Fruit fly (Drosophila melanogaster) whole organism, embryonic: Measurements from ENCODE around the gene ng2.

ENCODE experiments used
- ATbp ChIP-seq: fragments of 200-800 bp; sonication (Bioruptor generic); optimal IDR thresholded peaks from 2 replicates; lab custom pipeline; 2017; ENCODE audit warnings: missing biosample characterization, mild to moderate bottlenecking, missing genetic modification characterization, missing genetic modification reagents
- Bteb2 ChIP-seq: fragments of 200-800 bp; sonication (Bioruptor generic); optimal IDR thresholded peaks from 2 replicates; lab custom pipeline; 2016; ENCODE audit warnings: missing biosample characterization, missing genetic modification characterization
- CG10147 ChIP-seq: fragments of 200-800 bp; sonication (Bioruptor generic); optimal IDR thresholded peaks from 2 replicates; lab custom pipeline; 2019; ENCODE audit warnings: missing biosample characterization, mild to moderate bottlenecking, missing genetic modification characterization, moderate library complexity
- CG10321 ChIP-seq: fragments of 200-800 bp; sonication (Bioruptor generic); IDR thresholded peaks from 2 replicates; pipeline ENCODE4 v1.3.6; 2022; ENCODE audit warnings: missing biosample characterization, missing genetic modification characterization
- CG10543 ChIP-seq: fragments of 200-800 bp; sonication (Bioruptor generic); optimal IDR thresholded peaks from 3 replicates; lab custom pipeline; 2017; ENCODE audit warnings: missing biosample characterization, mild to moderate bottlenecking, missing genetic modification characterization, moderate library complexity
- CG11723 ChIP-seq: fragments of 200-800 bp; sonication (Bioruptor generic); optimal IDR thresholded peaks from 2 replicates; lab custom pipeline; 2017; ENCODE audit warnings: missing biosample characterization, mild to moderate bottlenecking, missing genetic modification characterization
- CG14710 ChIP-seq: fragments of 200-800 bp; sonication (Bioruptor generic); optimal IDR thresholded peaks from 3 replicates; lab custom pipeline; 2019; ENCODE audit warnings: missing biosample characterization, mild to moderate bottlenecking, missing genetic modification characterization, moderate library complexity
- CG17186 ChIP-seq: fragments of 200-800 bp; sonication (Bioruptor generic); optimal IDR thresholded peaks from 3 replicates; lab custom pipeline; 2017; ENCODE audit warnings: missing biosample characterization, missing genetic modification reagents, missing genetic modification characterization
- CG17802 ChIP-seq: fragments of 200-800 bp; sonication (Bioruptor generic); optimal IDR thresholded peaks from 2 replicates; lab custom pipeline; 2018; ENCODE audit warnings: missing biosample characterization, mild to moderate bottlenecking, missing genetic modification characterization, moderate library complexity
- CG2116 ChIP-seq: fragments of 200-800 bp; sonication (Bioruptor generic); optimal IDR thresholded peaks from 3 replicates; lab custom pipeline; 2018; ENCODE audit warnings: missing biosample characterization, mild to moderate bottlenecking, missing genetic modification characterization
- CG31365 ChIP-seq: fragments of 200-800 bp; sonication (Bioruptor generic); optimal IDR thresholded peaks from 2 replicates; lab custom pipeline; 2018; ENCODE audit warnings: missing biosample characterization, mild to moderate bottlenecking, missing genetic modification characterization
- CG32772 ChIP-seq: fragments of 200-800 bp; sonication (Bioruptor generic); IDR thresholded peaks from 2 replicates; pipeline ENCODE4 v1.3.6; 2022; ENCODE audit warnings: missing biosample characterization, missing genetic modification characterization
- CG3407 ChIP-seq: fragments of 200-800 bp; sonication (Bioruptor generic); optimal IDR thresholded peaks from 2 replicates; lab custom pipeline; 2018; ENCODE audit warnings: missing biosample characterization, mild to moderate bottlenecking, missing genetic modification characterization
- CG6175 ChIP-seq: fragments of 200-800 bp; sonication (Bioruptor generic); IDR thresholded peaks from 3 replicates; pipeline ENCODE4 v1.3.6; 2022; ENCODE audit warnings: missing biosample characterization, missing genetic modification characterization
- CG6683 ChIP-seq: fragments of 200-800 bp; sonication (Bioruptor generic); optimal IDR thresholded peaks from 2 replicates; lab custom pipeline; 2017; ENCODE audit warnings: missing biosample characterization, mild to moderate bottlenecking, missing genetic modification characterization, missing genetic modification reagents
- CG9215 ChIP-seq: fragments of 200-800 bp; sonication (Bioruptor generic); IDR thresholded peaks from 2 replicates; pipeline ENCODE4 v1.3.6; 2022; ENCODE audit warnings: missing biosample characterization, missing genetic modification characterization
- CG9817 ChIP-seq: fragments of 200-800 bp; sonication (Bioruptor generic); optimal IDR thresholded peaks from 2 replicates; lab custom pipeline; 2018; ENCODE audit warnings: missing biosample characterization, mild to moderate bottlenecking, missing genetic modification characterization, moderate library complexity
- D19B ChIP-seq: fragments of 200-800 bp; sonication (Bioruptor generic); optimal IDR thresholded peaks from 2 replicates; lab custom pipeline; 2017; ENCODE audit warnings: missing biosample characterization, mild to moderate bottlenecking, missing genetic modification characterization
- Dip3 ChIP-seq: fragments of 200-800 bp; sonication (Bioruptor generic); optimal IDR thresholded peaks from 3 replicates; lab custom pipeline; 2016; ENCODE audit warnings: missing biosample characterization, missing genetic modification characterization
- Eip74EF ChIP-seq, 2 experiments: fragments of 200-800 bp in 1 of 2; fragments of >200 bp in 1 of 2; sonication (Bioruptor generic) in 1 of 2; optimal IDR thresholded peaks; 2 replicates each; lab custom pipeline; 2017 to 2019; ENCODE audit warnings: missing biosample characterization in 2 of 2, missing genetic modification characterization in 2 of 2, mild to moderate bottlenecking in 1 of 2, moderate library complexity in 1 of 2
- Ets65A ChIP-seq: fragments of 200-800 bp; sonication (Bioruptor generic); peaks from one replicate; lab custom pipeline; 2016; ENCODE audit warnings: missing biosample characterization, missing genetic modification characterization
- Hr51 ChIP-seq, 2 experiments: fragments of 200-800 bp; sonication (Bioruptor generic); optimal IDR thresholded peaks; 2 replicates in 1 of 2; 3 replicates in 1 of 2; lab custom pipeline; 2016 to 2018; ENCODE audit warnings: missing biosample characterization in 2 of 2, missing genetic modification characterization in 2 of 2, mild to moderate bottlenecking in 1 of 2, moderate library complexity in 1 of 2
- Hsf ChIP-seq: fragments of 200-800 bp; sonication (Bioruptor generic); optimal IDR thresholded peaks from 3 replicates; lab custom pipeline; 2016; ENCODE audit warnings: missing biosample characterization, missing genetic modification characterization
- Kr ChIP-seq: fragments of 200-800 bp; sonication (Bioruptor generic); optimal IDR thresholded peaks from 2 replicates; lab custom pipeline; 2017; ENCODE audit warnings: missing biosample characterization, mild to moderate bottlenecking, missing genetic modification characterization
- Mrtf ChIP-seq: fragments of 200-800 bp; sonication (Bioruptor generic); IDR thresholded peaks from 3 replicates; pipeline ENCODE4 v1.3.6; 2022; ENCODE audit warnings: missing biosample characterization, missing genetic modification characterization
- NC2β ChIP-seq: fragments of 200-800 bp; sonication (Bioruptor generic); optimal IDR thresholded peaks from 2 replicates; lab custom pipeline; 2016; ENCODE audit warnings: missing biosample characterization, missing genetic modification characterization
- PHDP ChIP-seq: fragments of 200-800 bp; sonication (Bioruptor generic); optimal IDR thresholded peaks from 3 replicates; lab custom pipeline; 2018; ENCODE audit warnings: missing biosample characterization, mild to moderate bottlenecking, missing genetic modification characterization, moderate library complexity
- Sry-β ChIP-seq: fragments of 200-800 bp; sonication (Bioruptor generic); optimal IDR thresholded peaks from 2 replicates; lab custom pipeline; 2018; ENCODE audit warnings: missing biosample characterization, mild to moderate bottlenecking, missing genetic modification characterization, moderate library complexity
- Taf1 ChIP-seq: fragments of 200-800 bp; sonication (Bioruptor generic); IDR thresholded peaks from 2 replicates; pipeline ENCODE4 v1.3.6; 2022; ENCODE audit warnings: missing biosample characterization, missing genetic modification characterization
- Xrp1 ChIP-seq: fragments of 200-800 bp; sonication (Bioruptor generic); IDR thresholded peaks from 2 replicates; pipeline ENCODE4 v1.3.6; 2022; ENCODE audit warnings: missing biosample characterization, missing genetic modification characterization
- ac ChIP-seq: fragments of 200-800 bp; sonication (Bioruptor generic); optimal IDR thresholded peaks from 3 replicates; lab custom pipeline; 2017; ENCODE audit warnings: missing biosample characterization, mild to moderate bottlenecking, missing genetic modification characterization
- aop ChIP-seq: fragments of 200-800 bp; sonication (Bioruptor generic); IDR thresholded peaks from 2 replicates; pipeline ENCODE4 v1.3.6; 2022; ENCODE audit warnings: missing biosample characterization, missing genetic modification characterization
- ara ChIP-seq: fragments of 200-800 bp; sonication (Bioruptor generic); IDR thresholded peaks from 2 replicates; pipeline ENCODE4 v1.3.6; 2022; ENCODE audit warnings: missing biosample characterization, missing genetic modification characterization
- cad ChIP-seq: fragments of >200 bp; optimal IDR thresholded peaks from 2 replicates; lab custom pipeline; 2017; ENCODE audit warnings: missing biosample characterization, missing genetic modification characterization
- dm ChIP-seq: fragments of 200-800 bp; sonication (Bioruptor generic); optimal IDR thresholded peaks from 3 replicates; lab custom pipeline; 2016; ENCODE audit warnings: missing biosample characterization, missing genetic modification characterization
- fru ChIP-seq: fragments of >200 bp; optimal IDR thresholded peaks from 2 replicates; lab custom pipeline; 2017
- gsb ChIP-seq: fragments of 200-800 bp; sonication (Bioruptor generic); IDR thresholded peaks from 2 replicates; pipeline ENCODE4 v1.3.6; 2022; ENCODE audit warnings: missing biosample characterization, missing genetic modification characterization
- hkb ChIP-seq, 2 experiments: fragments of 200-800 bp in 1 of 2; fragments of >200 bp in 1 of 2; sonication (Bioruptor generic) in 1 of 2; IDR thresholded peaks in 1 of 2; optimal IDR thresholded peaks in 1 of 2; 2 replicates each; pipeline versions ENCODE4 v1.3.6 to Lab custom; 2017 to 2022; ENCODE audit warnings: missing biosample characterization in 1 of 2, missing genetic modification characterization in 1 of 2
- ind ChIP-seq: fragments of 200-800 bp; sonication (Bioruptor generic); optimal IDR thresholded peaks from 3 replicates; lab custom pipeline; 2016; ENCODE audit warnings: missing biosample characterization, missing genetic modification characterization
- jigr1 ChIP-seq: fragments of 200-800 bp; sonication (Bioruptor generic); IDR thresholded peaks from 3 replicates; pipeline ENCODE4 v1.3.6; 2022; ENCODE audit warnings: missing biosample characterization, missing genetic modification characterization
- mld ChIP-seq: fragments of 200-800 bp; sonication (Bioruptor generic); IDR thresholded peaks from 3 replicates; pipeline ENCODE4 v1.3.6; 2022; ENCODE audit warnings: missing biosample characterization, missing genetic modification characterization; ENCODE audit not compliant: partially characterized antibody
- nau ChIP-seq: fragments of 200-800 bp; sonication (Bioruptor generic); optimal IDR thresholded peaks from 3 replicates; lab custom pipeline; 2017; ENCODE audit warnings: missing biosample characterization, mild to moderate bottlenecking, missing genetic modification characterization, missing genetic modification reagents
- repo ChIP-seq: fragments of 200-800 bp; sonication (Bioruptor generic); optimal IDR thresholded peaks from 2 replicates; lab custom pipeline; 2016; ENCODE audit warnings: missing biosample characterization, missing genetic modification characterization
- shn ChIP-seq: fragments of 200-800 bp; sonication (Bioruptor generic); optimal IDR thresholded peaks from 3 replicates; lab custom pipeline; 2016; ENCODE audit warnings: missing biosample characterization, missing genetic modification characterization
- stwl ChIP-seq: fragments of 200-800 bp; sonication (Bioruptor generic); optimal IDR thresholded peaks from 3 replicates; lab custom pipeline; 2018; ENCODE audit warnings: missing biosample characterization, mild to moderate bottlenecking, missing genetic modification characterization, moderate library complexity
- trh ChIP-seq: fragments of 200-800 bp; sonication (Bioruptor generic); optimal IDR thresholded peaks from 2 replicates; lab custom pipeline; 2016; ENCODE audit warnings: missing biosample characterization, missing genetic modification characterization
- wdn ChIP-seq: fragments of 200-800 bp; sonication (Bioruptor generic); IDR thresholded peaks from 2 replicates; pipeline ENCODE4 v1.3.6; 2022; ENCODE audit warnings: missing biosample characterization, missing genetic modification characterization
- zen ChIP-seq: fragments of 200-800 bp; sonication (Bioruptor generic); optimal IDR thresholded peaks from 3 replicates; lab custom pipeline; 2018; ENCODE audit warnings: missing biosample characterization, mild to moderate bottlenecking, missing genetic modification characterization, moderate library complexity

ng2 gene

DNA sequence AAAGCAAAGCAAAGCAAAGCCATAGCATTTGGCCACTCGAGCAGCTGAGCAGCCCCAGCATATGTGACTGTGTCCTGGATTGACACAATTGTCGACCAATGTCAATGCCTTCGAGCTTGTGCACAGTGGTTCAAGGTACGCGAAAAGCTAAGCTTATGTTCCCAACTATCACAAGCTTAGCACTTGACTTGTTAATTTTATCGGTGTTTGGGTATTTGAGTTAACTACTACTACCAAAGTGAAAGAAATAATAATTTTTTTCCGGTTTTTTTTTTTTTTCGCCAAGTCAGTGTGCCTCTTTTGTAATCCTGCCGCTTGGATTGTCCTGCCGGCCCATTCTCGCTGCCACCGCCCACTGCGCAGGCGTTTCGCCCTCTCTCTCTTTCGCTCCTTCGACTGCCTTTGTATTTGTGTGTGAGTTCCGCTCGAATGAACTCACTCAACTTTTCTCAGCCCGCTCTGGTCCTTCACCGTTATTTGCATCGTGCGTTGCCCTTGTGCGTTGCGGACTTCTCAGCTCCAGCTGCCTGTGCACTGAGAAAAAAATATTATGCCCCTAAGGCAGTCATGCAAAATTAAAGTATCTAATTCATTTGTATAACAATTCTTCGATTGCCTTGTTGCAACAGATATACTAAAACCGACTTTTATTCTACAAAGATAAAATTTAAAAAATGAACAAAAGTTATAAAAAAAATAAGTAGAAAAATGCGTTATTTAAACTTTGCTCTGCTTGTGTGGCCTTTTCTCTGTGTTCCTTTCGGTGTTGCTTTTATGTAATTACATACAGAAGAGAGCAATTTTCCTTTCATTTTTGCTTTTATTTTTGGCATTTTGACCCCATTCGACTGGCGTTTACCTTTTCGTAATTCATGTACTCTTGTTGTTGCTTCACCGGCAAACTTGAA, 34.2 kb downstream of the ng2 start (continued):
- 0 out of 2 replicates have a peak, but pooled peaks have one; percentile 44 for TF ChIP-seq wdn
- peak; percentile 7 for TF ChIP-seq CG3407
- TF ChIP-seq CG10543 (GFP tag; lab: Kevin White, UChicago), result peak; percentile 23
- TF ChIP-seq Ets65A (GFP tag; lab: Kevin White, UChicago), result peak; percentile 93
- no peak for TF ChIP-seq zen (tag; lab: Kevin White, UChicago)
- no peak for TF ChIP-seq CG6175 (GFP tag; lab: Robert Waterston, UW)
- no peak for TF ChIP-seq fru (lab: Kevin White, UChicago)
- peak; percentile 46 for TF ChIP-seq ATbp (GFP tag; lab: Kevin White, UChicago)
- no peak for TF ChIP-seq ac
- no peak; the same call in 1 of the 2 replicates for TF ChIP-seq CG10321 (GFP tag; lab: Robert Waterston, UW)
- peak; percentile 57 for TF ChIP-seq Hsf (GFP tag; lab: Kevin White, UChicago)
- TF ChIP-seq stwl, result no peak
- TF ChIP-seq Sry-β (GFP tag; lab: Kevin White, UChicago), result no peak
- TF ChIP-seq jigr1, result no peak; the same call in 2 of the 3 replicates
- peak; percentile 8 for TF ChIP-seq CG31365 (tag; lab: Kevin White, UChicago)
- peak; percentile 37 for TF ChIP-seq D19B (GFP tag; lab: Kevin White, UChicago)
- peak; percentile 61 for TF ChIP-seq shn (GFP tag; lab: Kevin White, UChicago)
- peak; percentile 55 for TF ChIP-seq Dip3 (GFP tag; lab: Kevin White, UChicago)
- peak; percentile 56 for TF ChIP-seq NC2β
- peak; percentile 2 for TF ChIP-seq Bteb2
- TF ChIP-seq mld (GFP tag; lab: Robert Waterston, UW), result no peak
- no peak for TF ChIP-seq CG17186 (GFP tag; lab: Kevin White, UChicago)
- TF ChIP-seq Mrtf, result peak; percentile 63; the same call in 2 of the 3 replicates
- TF ChIP-seq Xrp1 (GFP tag; lab: Robert Waterston, UW), result peak; percentile 78
- TF ChIP-seq CG11723 (GFP tag; lab: Kevin White, UChicago), result peak; percentile 23
- TF ChIP-seq Taf1 (GFP tag; lab: Robert Waterston, UW), result peak; percentile 52
- TF ChIP-seq gsb, result peak; percentile 61
- TF ChIP-seq CG9215 (GFP tag; lab: Robert Waterston, UW), result peak; percentile 50
- TF ChIP-seq cad (GFP tag; lab: Kevin White, UChicago), result no peak
- no peak for TF ChIP-seq CG14710 (tag; lab: Kevin White, UChicago)
- TF ChIP-seq trh (GFP tag; lab: Kevin White, UChicago), result no peak
- peak; percentile 48 for TF ChIP-seq CG9817
- TF ChIP-seq ind (GFP tag; lab: Kevin White, UChicago), result peak; percentile 71
- no peak for TF ChIP-seq dm (GFP tag; lab: Kevin White, UChicago)
- peak; percentile 57 for TF ChIP-seq CG6683
- no peak for TF ChIP-seq Eip74EF (GFP tag; optimal IDR thresholded peaks at IDR 0.05; lab: Kevin White, UChicago)
- peak; percentile 77 for TF ChIP-seq CG32772 (GFP tag; lab: Robert Waterston, UW)
- no peak for TF ChIP-seq hkb (optimal IDR thresholded peaks at IDR 0.05; lab: Kevin White, UChicago)
- TF ChIP-seq hkb (GFP tag; IDR thresholded peaks at IDR 0.05; lab: Robert Waterston, UW), result peak; percentile 81
- peak; percentile 25 for TF ChIP-seq CG17802
- no peak for TF ChIP-seq Kr
- peak; percentile 51 for TF ChIP-seq repo (GFP tag; lab: Kevin White, UChicago)
- peak; percentile 33; the same call in 1 of the 2 replicates for TF ChIP-seq ara
- TF ChIP-seq CG10147, result peak; percentile 48
- peak; percentile 33 for TF ChIP-seq nau (GFP tag; lab: Kevin White, UChicago)
- TF ChIP-seq aop, result no peak
- TF ChIP-seq Hr51 (GFP tag; optimal IDR thresholded peaks at IDR 0.05; lab: Kevin White, UChicago), result peak; percentile 52 to 66
- TF ChIP-seq CG2116 (GFP tag; lab: Kevin White, UChicago), result no peak
- peak; percentile 65 for TF ChIP-seq PHDP
